Worm (Caenorhabditis elegans) whole organism, young adult: ENCODE data around the gene Y38E10A.35.

Experiments
- B0019.2 ChIP-seq: fragments of 200-800 bp; sonication (Bioruptor generic); conservative IDR thresholded peaks from 2 replicates; pipeline ENCODE4 v1.3.6; 2022; ENCODE audit warnings: missing genetic modification reagents, missing genetic modification characterization, missing compliant biosample characterization
- B0035.1 ChIP-seq: sonication (generic microtip); optimal IDR thresholded peaks from 2 replicates; lab custom pipeline; 2016; ENCODE audit warnings: missing genetic modification characterization, mild to moderate bottlenecking, missing compliant biosample characterization, missing genotype, missing genetic modification reagents
- B0336.3 ChIP-seq: fragments of 200-800 bp; sonication (Bioruptor generic); IDR thresholded peaks from 2 replicates; pipeline ENCODE4 v1.3.6; 2022; ENCODE audit warnings: missing genetic modification characterization, missing compliant biosample characterization
- D2030.7 ChIP-seq: fragments of 200-800 bp; sonication (Bioruptor generic); IDR thresholded peaks from 2 replicates; pipeline ENCODE4 v1.3.6; 2022; ENCODE audit warnings: missing genetic modification reagents, missing genetic modification characterization, missing compliant biosample characterization
- F23B12.7 ChIP-seq: sonication (generic microtip); optimal IDR thresholded peaks from 2 replicates; lab custom pipeline; 2017; ENCODE audit warnings: missing genetic modification characterization, mild to moderate bottlenecking, missing compliant biosample characterization, antibody characterized with exemption, moderate library complexity; ENCODE audit not compliant: insufficient read depth
- F49E8.2 ChIP-seq: sonication (generic microtip); optimal IDR thresholded peaks from 3 replicates; lab custom pipeline; 2017; ENCODE audit warnings: missing genetic modification characterization, mild to moderate bottlenecking, missing compliant biosample characterization, antibody characterized with exemption, moderate library complexity; ENCODE audit not compliant: insufficient read depth
- K11D2.4 ChIP-seq: fragments of 200-800 bp; sonication (Bioruptor generic); IDR thresholded peaks from 2 replicates; pipeline ENCODE4 v1.3.6; 2022; ENCODE audit warnings: missing genetic modification reagents, missing genetic modification characterization, missing compliant biosample characterization
- K12H6.12 ChIP-seq: fragments of 200-800 bp; sonication (Bioruptor generic); optimal IDR thresholded peaks from 2 replicates; lab custom pipeline; 2018; ENCODE audit warnings: mild to moderate bottlenecking, missing genetic modification characterization, missing compliant biosample characterization
- T07F8.4 ChIP-seq: sonication (generic microtip); optimal IDR thresholded peaks from 2 replicates; lab custom pipeline; 2016; ENCODE audit warnings: mild to moderate bottlenecking, missing genetic modification characterization, moderate library complexity, missing compliant biosample characterization
- Y79H2A.3 ChIP-seq: fragments of 200-800 bp; sonication (Bioruptor generic); conservative IDR thresholded peaks from 2 replicates; pipeline ENCODE4 v1.3.6; 2022; ENCODE audit warnings: missing genetic modification reagents, missing genetic modification characterization, missing compliant biosample characterization
- Y95B8A.8 ChIP-seq: fragments of 200-800 bp; sonication (Bioruptor generic); IDR thresholded peaks from 2 replicates; pipeline ENCODE4 v1.3.6; 2022; ENCODE audit warnings: missing genetic modification reagents, missing genetic modification characterization, missing compliant biosample characterization
- aptf-3 ChIP-seq: fragments of 200-800 bp; sonication (Bioruptor generic); IDR thresholded peaks from 2 replicates; pipeline ENCODE4 v1.3.6; 2022; ENCODE audit warnings: missing genetic modification characterization, missing compliant biosample characterization
- athp-1 ChIP-seq: sonication (generic microtip); optimal IDR thresholded peaks from 2 replicates; lab custom pipeline; 2017; ENCODE audit warnings: mild to moderate bottlenecking, missing genetic modification characterization, missing compliant biosample characterization
- attf-3 ChIP-seq: fragments of 200-800 bp; sonication (Bioruptor generic); conservative IDR thresholded peaks from 2 replicates; pipeline ENCODE4 v1.3.6; 2022; ENCODE audit warnings: missing genetic modification reagents, missing genetic modification characterization, missing compliant biosample characterization
- attf-5 ChIP-seq: fragments of 200-800 bp; sonication (Bioruptor generic); optimal IDR thresholded peaks from 2 replicates; lab custom pipeline; 2018; ENCODE audit warnings: mild to moderate bottlenecking, missing genetic modification characterization, missing compliant biosample characterization
- attf-6 ChIP-seq: fragments of 200-800 bp; sonication (Bioruptor generic); IDR thresholded peaks from 2 replicates; pipeline ENCODE4 v1.3.6; 2022; ENCODE audit warnings: missing genetic modification reagents, missing genetic modification characterization, missing compliant biosample characterization
- bed-2 ChIP-seq: fragments of 200-800 bp; sonication (Bioruptor generic); IDR thresholded peaks from 2 replicates; pipeline ENCODE4 v1.3.6; 2022; ENCODE audit warnings: missing genetic modification reagents, missing genetic modification characterization, missing compliant biosample characterization
- ceh-100 ChIP-seq: fragments of 200-800 bp; sonication (Bioruptor generic); IDR thresholded peaks from 2 replicates; pipeline ENCODE4 v1.3.6; 2022; ENCODE audit warnings: missing genetic modification reagents, missing genetic modification characterization, missing compliant biosample characterization
- ceh-27 ChIP-seq: fragments of 200-800 bp; sonication (Bioruptor generic); optimal IDR thresholded peaks from 2 replicates; lab custom pipeline; 2018; ENCODE audit warnings: mild to moderate bottlenecking, missing genetic modification characterization, moderate library complexity, missing compliant biosample characterization
- chd-7 ChIP-seq: sonication (generic microtip); optimal IDR thresholded peaks from 2 replicates; lab custom pipeline; 2016; ENCODE audit warnings: mild to moderate bottlenecking, missing genetic modification characterization, moderate library complexity, missing compliant biosample characterization
- dox-1 ChIP-seq: fragments of 200-800 bp; sonication (Bioruptor generic); IDR thresholded peaks from 2 replicates; pipeline ENCODE4 v1.3.6; 2022; ENCODE audit warnings: missing genetic modification reagents, missing genetic modification characterization, missing compliant biosample characterization
- ekl-4 ChIP-seq: fragments of 200-800 bp; sonication (Bioruptor generic); IDR thresholded peaks from 2 replicates; pipeline ENCODE4 v1.3.6; 2022; ENCODE audit warnings: missing genetic modification reagents, missing genetic modification characterization, missing compliant biosample characterization
- ets-4 ChIP-seq: fragments of 200-800 bp; sonication (Bioruptor generic); optimal IDR thresholded peaks from 2 replicates; lab custom pipeline; 2018; ENCODE audit warnings: mild to moderate bottlenecking, missing genetic modification characterization, missing compliant biosample characterization
- hlh-12 ChIP-seq: sonication (generic microtip); optimal IDR thresholded peaks from 2 replicates; lab custom pipeline; 2016; ENCODE audit warnings: missing genetic modification characterization, missing compliant biosample characterization
- hmg-1.2 ChIP-seq: fragments of 200-800 bp; sonication (Bioruptor generic); IDR thresholded peaks from 2 replicates; pipeline ENCODE4 v1.3.6; 2022; ENCODE audit warnings: missing genetic modification reagents, missing genetic modification characterization, missing compliant biosample characterization
- let-526 ChIP-seq: fragments of 200-800 bp; sonication (Bioruptor generic); IDR thresholded peaks from 2 replicates; pipeline ENCODE4 v1.3.6; 2022; ENCODE audit warnings: missing genetic modification reagents, missing genetic modification characterization, missing compliant biosample characterization
- lin-26 ChIP-seq: fragments of 200-800 bp; sonication (Bioruptor generic); IDR thresholded peaks from 2 replicates; pipeline ENCODE4 v1.3.6; 2022; ENCODE audit warnings: missing genetic modification reagents, missing genetic modification characterization, missing compliant biosample characterization
- lin-54 ChIP-seq: fragments of 200-800 bp; sonication (Bioruptor generic); optimal IDR thresholded peaks from 2 replicates; lab custom pipeline; 2018; ENCODE audit warnings: mild to moderate bottlenecking, missing genetic modification characterization, missing compliant biosample characterization
- lsl-1 ChIP-seq: fragments of 200-800 bp; sonication (Bioruptor generic); optimal IDR thresholded peaks from 2 replicates; lab custom pipeline; 2018; ENCODE audit warnings: mild to moderate bottlenecking, missing genetic modification characterization, moderate library complexity, missing compliant biosample characterization
- madf-10 ChIP-seq: sonication (generic microtip); optimal IDR thresholded peaks from 2 replicates; lab custom pipeline; 2016; ENCODE audit warnings: mild to moderate bottlenecking, missing genetic modification characterization, missing compliant biosample characterization
- madf-3 ChIP-seq: fragments of 200-800 bp; sonication (Bioruptor generic); IDR thresholded peaks from 2 replicates; pipeline ENCODE4 v1.3.6; 2022; ENCODE audit warnings: missing genetic modification reagents, missing genetic modification characterization, missing compliant biosample characterization
- mel-28 ChIP-seq: sonication (generic microtip); optimal IDR thresholded peaks from 2 replicates; lab custom pipeline; 2016; ENCODE audit warnings: borderline replicate concordance, mild to moderate bottlenecking, missing genetic modification characterization, missing compliant biosample characterization
- mes-4 ChIP-seq: sonication (generic microtip); optimal IDR thresholded peaks from 2 replicates; lab custom pipeline; 2016; ENCODE audit warnings: missing genotype, missing genetic modification characterization, missing compliant biosample characterization
- nhr-27 ChIP-seq: fragments of 200-800 bp; sonication (Bioruptor generic); optimal IDR thresholded peaks from 2 replicates; lab custom pipeline; 2018; ENCODE audit warnings: mild to moderate bottlenecking, missing genetic modification characterization, moderate library complexity, missing compliant biosample characterization
- nhr-80 ChIP-seq: sonication (generic microtip); optimal IDR thresholded peaks from 2 replicates; lab custom pipeline; 2016; ENCODE audit warnings: missing genetic modification characterization, missing compliant biosample characterization
- rcor-1 ChIP-seq: fragments of 200-800 bp; sonication (Bioruptor generic); IDR thresholded peaks from 2 replicates; pipeline ENCODE4 v1.3.6; 2022; ENCODE audit warnings: missing genetic modification reagents, missing genetic modification characterization, missing compliant biosample characterization
- rec-8 ChIP-seq, 2 experiments: sonication (generic microtip); optimal IDR thresholded peaks; 2 replicates each; lab custom pipeline; 2016; ENCODE audit warnings: mild to moderate bottlenecking in 2 of 2, missing genetic modification characterization in 2 of 2, missing genetic modification reagents in 2 of 2, missing genotype in 2 of 2, missing biosample characterization in 1 of 2, missing compliant biosample characterization in 1 of 2, moderate library complexity in 1 of 2
- sdz-38 ChIP-seq: sonication (generic microtip); optimal IDR thresholded peaks from 2 replicates; lab custom pipeline; 2016; ENCODE audit warnings: missing genotype, missing genetic modification characterization, missing compliant biosample characterization
- snpc-1.1 ChIP-seq: sonication (generic microtip); optimal IDR thresholded peaks from 2 replicates; lab custom pipeline; 2017; ENCODE audit warnings: missing genetic modification characterization, mild to moderate bottlenecking, missing compliant biosample characterization, antibody characterized with exemption, moderate library complexity, missing genotype, missing genetic modification reagents; ENCODE audit not compliant: insufficient read depth
- snpc-1.3 ChIP-seq: sonication (generic microtip); optimal IDR thresholded peaks from 2 replicates; lab custom pipeline; 2017; ENCODE audit warnings: missing genetic modification characterization, mild to moderate bottlenecking, missing compliant biosample characterization, antibody characterized with exemption, moderate library complexity, missing genotype, missing genetic modification reagents; ENCODE audit not compliant: insufficient read depth
- snpc-3.4 ChIP-seq: sonication (generic microtip); optimal IDR thresholded peaks from 2 replicates; lab custom pipeline; 2017; ENCODE audit warnings: missing genetic modification characterization, mild to moderate bottlenecking, missing compliant biosample characterization, antibody characterized with exemption, moderate library complexity, missing genotype, missing genetic modification reagents
- tlf-1 ChIP-seq: fragments of 200-800 bp; sonication (Bioruptor generic); optimal IDR thresholded peaks from 2 replicates; lab custom pipeline; 2018; ENCODE audit warnings: mild to moderate bottlenecking, missing genetic modification characterization, missing compliant biosample characterization
- xnd-1 ChIP-seq: sonication (generic microtip); optimal IDR thresholded peaks from 2 replicates; lab custom pipeline; 2016; ENCODE audit warnings: missing genotype, missing genetic modification reagents, missing genetic modification characterization, missing compliant biosample characterization
- zim-3 ChIP-seq: sonication (generic microtip); optimal IDR thresholded peaks from 2 replicates; lab custom pipeline; 2017; ENCODE audit warnings: mild to moderate bottlenecking, missing genetic modification characterization, moderate library complexity, missing compliant biosample characterization
- ztf-18 ChIP-seq: sonication (generic microtip); optimal IDR thresholded peaks from 2 replicates; lab custom pipeline; 2016; ENCODE audit warnings: missing genotype, mild to moderate bottlenecking, missing genetic modification characterization, missing compliant biosample characterization

Gene Y38E10A.35

ce11 chrII:12542594-12542997 is 30.1 kb downstream of the Y38E10A.35 start (continued):
- TF ChIP-seq ets-4 (GFP tag; lab: Kevin White, UChicago): no peak
- TF ChIP-seq nhr-27 (tag; lab: Kevin White, UChicago): no peak
- TF ChIP-seq aptf-3 (GFP tag; lab: Robert Waterston, UW): no peak
- TF ChIP-seq Y79H2A.3: no peak
- TF ChIP-seq snpc-1.3 (tag; lab: Kevin White, UChicago): peak; percentile 29
- peak; percentile 42 for TF ChIP-seq ztf-18 (tag; lab: Kevin White, UChicago)
- no peak for TF ChIP-seq madf-3 (GFP tag; lab: Robert Waterston, UW)
- no peak for TF ChIP-seq ceh-27 (GFP tag; lab: Kevin White, UChicago)
- TF ChIP-seq bed-2: no peak
- TF ChIP-seq tlf-1 (GFP tag; lab: Kevin White, UChicago): no peak
- no peak for TF ChIP-seq sdz-38
- TF ChIP-seq nhr-80: peak; percentile 39

- peak; percentile 3 for TF ChIP-seq mel-28
- peak; percentile 73 for TF ChIP-seq B0336.3
- TF ChIP-seq athp-1 (tag; lab: Kevin White, UChicago): peak; percentile 27
- peak; percentile 17; the same call in 1 of the 2 replicates for TF ChIP-seq ekl-4
- TF ChIP-seq F23B12.7 (tag; lab: Kevin White, UChicago): peak; percentile 76
- TF ChIP-seq mes-4 (tag; lab: Kevin White, UChicago): peak; percentile 55
- TF ChIP-seq lin-26: peak; percentile 90
- 0 out of 2 replicates have a peak, but pooled peaks have one; percentile 59 for TF ChIP-seq let-526 (GFP tag; lab: Robert Waterston, UW)
- peak; percentile 71 for TF ChIP-seq hlh-12 (tag; lab: Kevin White, UChicago)
- 0 out of 2 replicates have a peak, but pooled peaks have one; percentile 11 for TF ChIP-seq K11D2.4
- TF ChIP-seq attf-6 (GFP tag; lab: Robert Waterston, UW): 0 out of 2 replicates have a peak, but pooled peaks have one; percentile 54
- peak; percentile 80 for TF ChIP-seq D2030.7 (GFP tag; lab: Robert Waterston, UW)
- TF ChIP-seq ceh-100 (GFP tag; lab: Robert Waterston, UW): peak; percentile 56; the same call in 1 of the 2 replicates
- TF ChIP-seq T07F8.4 (tag; lab: Kevin White, UChicago): peak; percentile 69
- peak; percentile 39 for TF ChIP-seq madf-10 (tag; lab: Kevin White, UChicago)
- TF ChIP-seq attf-5: peak; percentile 48
- TF ChIP-seq lin-54 (GFP tag; lab: Kevin White, UChicago): peak; percentile 41
- TF ChIP-seq B0035.1: peak; percentile 51
- TF ChIP-seq snpc-1.1 (tag; lab: Kevin White, UChicago): peak; percentile 76
- peak; percentile 52 for TF ChIP-seq nhr-80
- TF ChIP-seq zim-3 (tag; lab: Kevin White, UChicago): peak; percentile 73
- TF ChIP-seq B0019.2 (GFP tag; lab: Robert Waterston, UW): 0 out of 2 replicates have a peak, but pooled peaks have one; percentile 26
- TF ChIP-seq xnd-1 (tag; lab: Kevin White, UChicago): peak; percentile 3
- TF ChIP-seq hmg-1.2 (GFP tag; lab: Robert Waterston, UW): peak; percentile 62; the same call in 1 of the 2 replicates
- TF ChIP-seq rcor-1 (GFP tag; lab: Robert Waterston, UW): peak; percentile 17; the same call in 1 of the 2 replicates
- TF ChIP-seq snpc-1.3 (tag; lab: Kevin White, UChicago): peak; percentile 49
- 0 out of 2 replicates have a peak, but pooled peaks have one; percentile 42 for TF ChIP-seq Y95B8A.8 (GFP tag; lab: Robert Waterston, UW)
- TF ChIP-seq chd-7 (tag; lab: Kevin White, UChicago): peak; percentile 77
- TF ChIP-seq lsl-1 (GFP tag; lab: Kevin White, UChicago): peak; percentile 48
- peak; percentile 9 for TF ChIP-seq K12H6.12
- peak; percentile 67 for TF ChIP-seq snpc-3.4 (tag; lab: Kevin White, UChicago)
- TF ChIP-seq attf-3: peak; percentile 57; the same call in 1 of the 2 replicates
- peak; percentile 3 to 62 for TF ChIP-seq rec-8 (tag; optimal IDR thresholded peaks at IDR 0.05; lab: Kevin White, UChicago)
- peak; percentile 61 for TF ChIP-seq F49E8.2 (tag; lab: Kevin White, UChicago)
- peak; percentile 80 for TF ChIP-seq dox-1 (GFP tag; lab: Robert Waterston, UW)
These were observed 31.0 kb downstream of the Y38E10A.35 start for ce11 chrII:12541670-12542080.
